Fruit fly (Drosophila melanogaster) whole organism, embryonic: Measurements from ENCODE around the gene CG4594.
A peak's percentile ranks its signal among the peaks of the same experiment; 100 is the strongest.

Source experiments
- Aef1 ChIP-seq: fragments of 200-800 bp; sonication (Bioruptor generic); IDR thresholded peaks from 3 replicates; pipeline ENCODE4 v1.3.6; 2022; ENCODE audit warnings: missing biosample characterization, missing genetic modification characterization
- CG10274 ChIP-seq: fragments of 200-800 bp; sonication (Bioruptor generic); optimal IDR thresholded peaks from 3 replicates; lab custom pipeline; 2017; ENCODE audit warnings: missing biosample characterization, mild to moderate bottlenecking, missing genetic modification characterization
- CG10321 ChIP-seq: fragments of 200-800 bp; sonication (Bioruptor generic); IDR thresholded peaks from 2 replicates; pipeline ENCODE4 v1.3.6; 2022; ENCODE audit warnings: missing biosample characterization, missing genetic modification characterization
- CG14050 ChIP-seq: fragments of 200-800 bp; sonication (Bioruptor generic); IDR thresholded peaks from 3 replicates; pipeline ENCODE4 v1.3.6; 2022; ENCODE audit warnings: missing biosample characterization, missing genetic modification characterization
- CG14860 ChIP-seq: fragments of 200-800 bp; sonication (Bioruptor generic); IDR thresholded peaks from 3 replicates; pipeline ENCODE4 v1.3.6; 2022; ENCODE audit warnings: missing biosample characterization, missing genetic modification characterization; ENCODE audit not compliant: partially characterized antibody
- CG1603 ChIP-seq: fragments of 200-800 bp; sonication (Bioruptor generic); optimal IDR thresholded peaks from 2 replicates; lab custom pipeline; 2019; ENCODE audit warnings: missing biosample characterization, mild to moderate bottlenecking, missing genetic modification characterization, moderate library complexity
- CG17186 ChIP-seq: fragments of 200-800 bp; sonication (Bioruptor generic); optimal IDR thresholded peaks from 3 replicates; lab custom pipeline; 2017; ENCODE audit warnings: missing biosample characterization, missing genetic modification reagents, missing genetic modification characterization
- CG1792 ChIP-seq: fragments of 200-800 bp; sonication (Bioruptor generic); optimal IDR thresholded peaks from 2 replicates; lab custom pipeline; 2016; ENCODE audit warnings: missing biosample characterization, missing genetic modification characterization
- CG1832 ChIP-seq: fragments of 200-800 bp; sonication (Bioruptor generic); optimal IDR thresholded peaks from 2 replicates; lab custom pipeline; 2017; ENCODE audit warnings: missing biosample characterization, mild to moderate bottlenecking, missing genetic modification characterization, inconsistent platforms
- CG3847 ChIP-seq: fragments of 200-800 bp; sonication (Bioruptor generic); IDR thresholded peaks from 2 replicates; pipeline ENCODE4 v1.3.6; 2022; ENCODE audit warnings: missing biosample characterization, missing genetic modification characterization
- CG5953 ChIP-seq: fragments of 200-800 bp; sonication (Bioruptor generic); IDR thresholded peaks from 2 replicates; pipeline ENCODE4 v1.3.6; 2022; ENCODE audit warnings: missing biosample characterization, missing genetic modification characterization
- CG7556 ChIP-seq: fragments of 200-800 bp; sonication (Bioruptor generic); optimal IDR thresholded peaks from 2 replicates; lab custom pipeline; 2017; ENCODE audit warnings: missing biosample characterization, mild to moderate bottlenecking, missing genetic modification characterization
- CG8765 ChIP-seq: fragments of 200-800 bp; sonication (Bioruptor generic); IDR thresholded peaks from 2 replicates; pipeline ENCODE4 v1.3.6; 2022; ENCODE audit warnings: missing biosample characterization, missing genetic modification characterization
- CG8924 ChIP-seq: fragments of 200-800 bp; optimal IDR thresholded peaks from 3 replicates; lab custom pipeline; 2019; ENCODE audit warnings: missing biosample characterization, mild to moderate bottlenecking, missing genetic modification characterization, moderate library complexity
- D19A ChIP-seq: fragments of 200-800 bp; optimal IDR thresholded peaks from 3 replicates; lab custom pipeline; 2019; ENCODE audit warnings: missing biosample characterization, mild to moderate bottlenecking, missing genetic modification characterization, moderate library complexity
- Dp ChIP-seq: fragments of 200-800 bp; sonication (Bioruptor generic); optimal IDR thresholded peaks from 2 replicates; lab custom pipeline; 2018; ENCODE audit warnings: missing biosample characterization, mild to moderate bottlenecking, missing genetic modification characterization, moderate library complexity
- E2f1 ChIP-seq: fragments of 200-800 bp; sonication (Bioruptor generic); IDR thresholded peaks from 2 replicates; pipeline ENCODE4 v1.3.6; 2022; ENCODE audit warnings: missing biosample characterization, missing genetic modification characterization
- Fer2 ChIP-seq: fragments of 200-800 bp; sonication (Bioruptor generic); optimal IDR thresholded peaks from 2 replicates; lab custom pipeline; 2018; ENCODE audit warnings: missing biosample characterization, mild to moderate bottlenecking, missing genetic modification characterization, moderate library complexity
- H15 ChIP-seq: fragments of 200-800 bp; sonication (Bioruptor generic); IDR thresholded peaks from 3 replicates; pipeline ENCODE4 v1.3.6; 2022; ENCODE audit warnings: missing biosample characterization, missing genetic modification characterization
- Lhr ChIP-seq: fragments of 200-800 bp; sonication (Bioruptor generic); optimal IDR thresholded peaks from 3 replicates; lab custom pipeline; 2017; ENCODE audit warnings: mild to moderate bottlenecking, missing biosample characterization, missing genetic modification reagents, missing genetic modification characterization
- Mrtf ChIP-seq: fragments of 200-800 bp; sonication (Bioruptor generic); IDR thresholded peaks from 3 replicates; pipeline ENCODE4 v1.3.6; 2022; ENCODE audit warnings: missing biosample characterization, missing genetic modification characterization
- NFAT ChIP-seq: fragments of 200-800 bp; sonication (Bioruptor generic); IDR thresholded peaks from 2 replicates; pipeline ENCODE4 v1.3.6; 2022; ENCODE audit warnings: missing biosample characterization, missing genetic modification characterization
- NK7.1 ChIP-seq: fragments of 200-800 bp; sonication (Bioruptor generic); optimal IDR thresholded peaks from 3 replicates; lab custom pipeline; 2016; ENCODE audit warnings: missing biosample characterization, missing genetic modification characterization
- Nf-YB ChIP-seq: fragments of 200-800 bp; sonication (Bioruptor generic); optimal IDR thresholded peaks from 3 replicates; lab custom pipeline; 2019; ENCODE audit warnings: missing biosample characterization, mild to moderate bottlenecking, missing genetic modification characterization, moderate library complexity
- Ptx1 ChIP-seq: fragments of 200-800 bp; sonication (Bioruptor generic); IDR thresholded peaks from 2 replicates; pipeline ENCODE4 v1.3.6; 2022; ENCODE audit warnings: missing biosample characterization, missing genetic modification characterization
- Six4 ChIP-seq: fragments of 200-800 bp; sonication (Bioruptor generic); optimal IDR thresholded peaks from 2 replicates; lab custom pipeline; 2016; ENCODE audit warnings: missing biosample characterization, missing genetic modification characterization
- Spps ChIP-seq: fragments of 200-800 bp; sonication (Bioruptor generic); optimal IDR thresholded peaks from 2 replicates; lab custom pipeline; 2018; ENCODE audit warnings: missing biosample characterization, mild to moderate bottlenecking, missing genetic modification characterization
- Usf ChIP-seq: fragments of 200-800 bp; sonication (Bioruptor generic); optimal IDR thresholded peaks from 2 replicates; lab custom pipeline; 2017; ENCODE audit warnings: missing genotype, missing biosample characterization, missing genetic modification characterization
- YL-1 ChIP-seq: fragments of 200-800 bp; sonication (Bioruptor generic); optimal IDR thresholded peaks from 3 replicates; lab custom pipeline; 2017; ENCODE audit warnings: missing biosample characterization, mild to moderate bottlenecking, missing genetic modification characterization
- bcd ChIP-seq: fragments of 200-800 bp; sonication (Bioruptor generic); optimal IDR thresholded peaks from 2 replicates; lab custom pipeline; 2017; ENCODE audit warnings: missing biosample characterization, mild to moderate bottlenecking, missing genetic modification characterization
- ci ChIP-seq: fragments of 200-800 bp; sonication (Bioruptor generic); IDR thresholded peaks from 3 replicates; pipeline ENCODE4 v1.3.6; 2022; ENCODE audit warnings: missing biosample characterization, missing genetic modification characterization
- crc ChIP-seq: fragments of 200-800 bp; sonication (Bioruptor generic); optimal IDR thresholded peaks from 2 replicates; lab custom pipeline; 2016; ENCODE audit warnings: missing biosample characterization, missing genetic modification characterization
- crol ChIP-seq: fragments of 200-800 bp; sonication (Bioruptor generic); IDR thresholded peaks from 2 replicates; pipeline ENCODE4 v1.3.6; 2022; ENCODE audit warnings: missing biosample characterization, missing genetic modification characterization
- fd64A ChIP-seq: fragments of 200-800 bp; sonication (Bioruptor generic); optimal IDR thresholded peaks from 3 replicates; lab custom pipeline; 2018; ENCODE audit warnings: missing biosample characterization, mild to moderate bottlenecking, missing genetic modification characterization
- ftz-f1 ChIP-seq: fragments of 200-800 bp; sonication (Bioruptor generic); optimal IDR thresholded peaks from 2 replicates; lab custom pipeline; 2016; ENCODE audit warnings: missing biosample characterization, missing genetic modification characterization
- fu2 ChIP-seq: fragments of 200-800 bp; sonication (Bioruptor generic); optimal IDR thresholded peaks from 2 replicates; lab custom pipeline; 2016; ENCODE audit warnings: missing biosample characterization, missing genetic modification characterization
- gcm ChIP-seq: fragments of 200-800 bp; sonication (Bioruptor generic); optimal IDR thresholded peaks from 2 replicates; lab custom pipeline; 2019; ENCODE audit warnings: missing biosample characterization, mild to moderate bottlenecking, missing genetic modification characterization, moderate library complexity
- gcm2 ChIP-seq: fragments of 200-800 bp; sonication (Bioruptor generic); optimal IDR thresholded peaks from 2 replicates; lab custom pipeline; 2016; ENCODE audit warnings: missing biosample characterization, missing genetic modification characterization
- insv ChIP-seq, 2 experiments: fragments of 200-800 bp; sonication (Bioruptor generic); optimal IDR thresholded peaks; 3 replicates each; lab custom pipeline; 2016 to 2018; ENCODE audit warnings: missing biosample characterization in 2 of 2, missing genetic modification characterization in 2 of 2
- mirr ChIP-seq: fragments of 200-800 bp; sonication (Bioruptor generic); optimal IDR thresholded peaks from 3 replicates; lab custom pipeline; 2018; ENCODE audit warnings: missing biosample characterization, mild to moderate bottlenecking, missing genetic modification characterization
- nerfin-2 ChIP-seq: fragments of 200-800 bp; sonication (Bioruptor generic); IDR thresholded peaks from 2 replicates; pipeline ENCODE4 v1.3.6; 2022; ENCODE audit warnings: missing biosample characterization, missing genetic modification characterization; ENCODE audit not compliant: partially characterized antibody
- nmo ChIP-seq: fragments of 200-800 bp; sonication (Bioruptor generic); optimal IDR thresholded peaks from 2 replicates; lab custom pipeline; 2018; ENCODE audit warnings: missing biosample characterization, mild to moderate bottlenecking, missing genetic modification characterization, moderate library complexity
- onecut ChIP-seq: fragments of 200-800 bp; sonication (Bioruptor generic); IDR thresholded peaks from 2 replicates; pipeline ENCODE4 v1.3.6; 2022; ENCODE audit warnings: missing biosample characterization, missing genetic modification characterization
- otp ChIP-seq: fragments of 200-800 bp; sonication (Bioruptor generic); IDR thresholded peaks from 3 replicates; pipeline ENCODE4, ENCODE4 v1.3.6; 2022; ENCODE audit warnings: missing biosample characterization, missing genetic modification characterization
- run ChIP-seq: fragments of 200-800 bp; sonication (Bioruptor generic); optimal IDR thresholded peaks from 3 replicates; lab custom pipeline; 2018; ENCODE audit warnings: missing biosample characterization, mild to moderate bottlenecking, missing genetic modification characterization
- sqz ChIP-seq: fragments of 200-800 bp; sonication (Bioruptor generic); optimal IDR thresholded peaks from 3 replicates; lab custom pipeline; 2018; ENCODE audit warnings: missing biosample characterization, mild to moderate bottlenecking, missing genetic modification characterization
- sug ChIP-seq: fragments of 200-800 bp; optimal IDR thresholded peaks from 2 replicates; lab custom pipeline; 2019; ENCODE audit warnings: missing biosample characterization, mild to moderate bottlenecking, missing genetic modification characterization, moderate library complexity
- twi ChIP-seq: fragments of 200-800 bp; optimal IDR thresholded peaks from 2 replicates; lab custom pipeline; 2019; ENCODE audit warnings: missing biosample characterization, mild to moderate bottlenecking, missing genetic modification characterization, moderate library complexity
- vfl ChIP-seq: fragments of 200-800 bp; sonication (Bioruptor generic); optimal IDR thresholded peaks from 2 replicates; lab custom pipeline; 2016; ENCODE audit warnings: missing biosample characterization, missing genetic modification characterization
- vnd ChIP-seq: fragments of 200-800 bp; sonication (Bioruptor generic); IDR thresholded peaks from 3 replicates; pipeline ENCODE4 v1.3.6; 2022; ENCODE audit warnings: missing biosample characterization, missing genetic modification characterization; ENCODE audit not compliant: partially characterized antibody
- zen2 ChIP-seq: fragments of 200-800 bp; sonication (Bioruptor generic); IDR thresholded peaks from 3 replicates; pipeline ENCODE4 v1.3.6; 2022; ENCODE audit warnings: missing biosample characterization, missing genetic modification characterization; ENCODE audit not compliant: partially characterized antibody

CG4594 gene

dm6 chr2L:9954119-9954518, 34.2 kb downstream of the CG4594 start, which contains the start of the genes CG13126 and CG4709 (continued):
- TF ChIP-seq Usf (GFP tag; lab: Kevin White, UChicago) (peak; percentile 57), CG1603 (tag; lab: Kevin White, UChicago) (peak; percentile 10), fu2 (peak; percentile 5), NFAT (GFP tag; lab: Robert Waterston, UW) (peak; percentile 71; the same call in 1 of the 2 replicates), Nf-YB (GFP tag; lab: Kevin White, UChicago) (peak; percentile 78), CG10274 (GFP tag; lab: Kevin White, UChicago) (peak; percentile 16), Mrtf (peak; percentile 83), CG8924 (tag; lab: Kevin White, UChicago) (peak; percentile 94), run (tag; lab: Kevin White, UChicago) (peak; percentile 88), vnd (no peak), CG17186 (GFP tag; lab: Kevin White, UChicago) (peak; percentile 19), YL-1 (GFP tag; lab: Kevin White, UChicago) (peak; percentile 85), nmo (GFP tag; lab: Kevin White, UChicago) (peak; percentile 97), NK7.1 (GFP tag; lab: Kevin White, UChicago) (peak; percentile 29), Spps (tag; lab: Kevin White, UChicago) (peak; percentile 95), CG1832 (GFP tag; lab: Kevin White, UChicago) (no peak), Six4 (GFP tag; lab: Kevin White, UChicago) (peak; percentile 90), mirr (GFP tag; lab: Kevin White, UChicago) (peak; percentile 27), D19A (tag; lab: Kevin White, UChicago) (peak; percentile 90), sug (tag; lab: Kevin White, UChicago) (peak; percentile 83), CG1792 (GFP tag; lab: Kevin White, UChicago) (peak; percentile 36), E2f1 (peak; percentile 87), Fer2 (tag; lab: Kevin White, UChicago) (peak; percentile 86), zen2 (no peak), bcd (GFP tag; lab: Kevin White, UChicago) (peak; percentile 93), onecut (GFP tag; lab: Robert Waterston, UW) (peak; percentile 71), Aef1 (peak; percentile 81), CG14860 (no peak), CG10321 (peak; percentile 58), CG5953 (GFP tag; lab: Robert Waterston, UW) (peak; percentile 53), gcm (peak; percentile 93), ci (GFP tag; lab: Robert Waterston, UW) (peak; percentile 86), CG3847 (GFP tag; lab: Robert Waterston, UW) (peak; percentile 84), fd64A (GFP tag; lab: Kevin White, UChicago) (no peak), crol (no peak), H15 (GFP tag; lab: Robert Waterston, UW) (peak; percentile 80), sqz (GFP tag; lab: Kevin White, UChicago) (peak; percentile 84), CG14050 (GFP tag; lab: Robert Waterston, UW) (peak; percentile 76), CG7556 (GFP tag; lab: Kevin White, UChicago) (peak; percentile 92), insv (GFP tag; optimal IDR thresholded peaks at IDR 0.05; lab: Kevin White, UChicago) (peak in 1 of 2 experiments; percentile 45), crc (GFP tag; lab: Kevin White, UChicago) (no peak), Dp (GFP tag; lab: Kevin White, UChicago) (peak; percentile 57), ftz-f1 (GFP tag; lab: Kevin White, UChicago) (no peak), otp (GFP tag; lab: Robert Waterston, UW) (peak; percentile 77; the same call in 2 of the 3 replicates), Ptx1 (GFP tag; lab: Robert Waterston, UW) (peak; percentile 93), vfl (GFP tag; lab: Kevin White, UChicago) (peak; percentile 57), CG8765 (GFP tag; lab: Robert Waterston, UW) (peak; percentile 74), Lhr (GFP tag; lab: Kevin White, UChicago) (peak; percentile 79), twi (tag; lab: Kevin White, UChicago) (peak; percentile 81), nerfin-2 (GFP tag; lab: Robert Waterston, UW) (no peak), gcm2 (GFP tag; lab: Kevin White, UChicago) (no peak)
